Worm (Caenorhabditis elegans) whole organism, L3 larva: ENCODE data around the gene ZK353.2.
A peak's percentile ranks its signal among the peaks of the same experiment; 100 is the strongest.

Source experiments
- R02D3.7 ChIP-seq: fragments of 150-350 bp; optimal IDR thresholded peaks from 2 replicates; lab custom pipeline; 2014; ENCODE audit warnings: missing biosample characterization, missing genetic modification characterization
- aly-2 ChIP-seq: fragments of 150-350 bp; optimal IDR thresholded peaks from 2 replicates; lab custom pipeline; 2014; ENCODE audit warnings: missing biosample characterization, missing genetic modification characterization
- ama-1 ChIP-seq: fragments of 150-350 bp; optimal IDR thresholded peaks from 2 replicates; lab custom pipeline; 2018
- ceh-16 ChIP-seq: sonication (generic microtip); optimal IDR thresholded peaks from 2 replicates; lab custom pipeline; 2017; ENCODE audit warnings: missing biosample characterization, missing genetic modification characterization
- ceh-28 ChIP-seq: fragments of 150-350 bp; optimal IDR thresholded peaks from 2 replicates; lab custom pipeline; 2014; ENCODE audit warnings: missing biosample characterization, missing genetic modification reagents, missing genetic modification characterization
- ceh-9 ChIP-seq: sonication (generic microtip); optimal IDR thresholded peaks from 2 replicates; lab custom pipeline; 2018; ENCODE audit warnings: missing biosample characterization, missing genetic modification characterization
- daf-12 ChIP-seq: fragments of 150-350 bp; optimal IDR thresholded peaks from 2 replicates; lab custom pipeline; 2014; ENCODE audit warnings: missing biosample characterization, missing genetic modification reagents, missing genetic modification characterization
- egl-27 ChIP-seq: sonication (generic microtip); optimal IDR thresholded peaks from 4 replicates; lab custom pipeline; 2017; ENCODE audit warnings: missing biosample characterization, missing genetic modification reagents, missing genetic modification characterization
- egl-5 ChIP-seq: fragments of 150-350 bp; optimal IDR thresholded peaks from 2 replicates; lab custom pipeline; 2017; ENCODE audit warnings: missing biosample characterization, missing genetic modification reagents, missing genetic modification characterization, inconsistent platforms
- elt-1 ChIP-seq: fragments of 150-350 bp; optimal IDR thresholded peaks from 2 replicates; lab custom pipeline; 2014; ENCODE audit warnings: missing biosample characterization, missing genetic modification characterization
- elt-2 ChIP-seq: sonication (generic microtip); optimal IDR thresholded peaks from 2 replicates; lab custom pipeline; 2016; ENCODE audit warnings: missing genetic modification reagents, mild to moderate bottlenecking, missing genetic modification characterization, missing compliant biosample characterization
- elt-3 ChIP-seq, 3 experiments: fragments of 150-350 bp in 1 of 3; sonication (generic microtip) in 2 of 3; optimal IDR thresholded peaks; 2 replicates in 2 of 3; 4 replicates in 1 of 3; lab custom pipeline; 2014 to 2017; ENCODE audit warnings: missing biosample characterization in 3 of 3, missing genetic modification characterization in 3 of 3
- eor-1 ChIP-seq, 2 experiments: fragments of 150-350 bp; optimal IDR thresholded peaks; 2 replicates each; lab custom pipeline; 2014 to 2018; ENCODE audit warnings: missing biosample characterization in 2 of 2, missing genetic modification characterization in 2 of 2
- fkh-10 ChIP-seq: sonication (generic microtip); optimal IDR thresholded peaks from 2 replicates; lab custom pipeline; 2017; ENCODE audit warnings: missing biosample characterization, missing genetic modification reagents, missing genetic modification characterization
- fkh-2 ChIP-seq: fragments of 150-350 bp; optimal IDR thresholded peaks from 2 replicates; lab custom pipeline; 2014; ENCODE audit warnings: missing biosample characterization, missing genetic modification reagents, missing genetic modification characterization
- fos-1 ChIP-seq: fragments of 150-350 bp; optimal IDR thresholded peaks from 2 replicates; lab custom pipeline; 2014; ENCODE audit warnings: missing biosample characterization, missing genetic modification characterization
- hmg-11 ChIP-seq: sonication (generic microtip); optimal IDR thresholded peaks from 2 replicates; lab custom pipeline; 2016; ENCODE audit warnings: missing genetic modification characterization, missing compliant biosample characterization
- jun-1 ChIP-seq: fragments of 150-350 bp; optimal IDR thresholded peaks from 2 replicates; lab custom pipeline; 2014; ENCODE audit warnings: missing biosample characterization, missing genetic modification reagents, missing genetic modification characterization
- lin-15B ChIP-seq: fragments of 150-350 bp; optimal IDR thresholded peaks from 2 replicates; lab custom pipeline; 2014; ENCODE audit warnings: missing biosample characterization, missing genetic modification characterization
- lin-39 ChIP-seq: fragments of 150-350 bp; optimal IDR thresholded peaks from 2 replicates; lab custom pipeline; 2018; ENCODE audit warnings: missing biosample characterization, missing genetic modification reagents, missing genetic modification characterization
- lsy-12 ChIP-seq: sonication (generic microtip); optimal IDR thresholded peaks from 2 replicates; lab custom pipeline; 2016; ENCODE audit warnings: mild to moderate bottlenecking, missing genetic modification characterization, missing compliant biosample characterization
- mdl-1 ChIP-seq: fragments of 150-350 bp; optimal IDR thresholded peaks from 2 replicates; lab custom pipeline; 2014; ENCODE audit warnings: missing biosample characterization, missing genetic modification characterization
- nfya-1 ChIP-seq: sonication (generic microtip); optimal IDR thresholded peaks from 2 replicates; lab custom pipeline; 2017; ENCODE audit warnings: missing genetic modification characterization, mild to moderate bottlenecking, missing compliant biosample characterization, antibody characterized with exemption, moderate library complexity; ENCODE audit not compliant: insufficient read depth
- nhr-11 ChIP-seq: fragments of 150-350 bp; optimal IDR thresholded peaks from 2 replicates; lab custom pipeline; 2014; ENCODE audit warnings: missing biosample characterization, missing genetic modification characterization
- nhr-12 ChIP-seq: fragments of 150-350 bp; optimal IDR thresholded peaks from 2 replicates; lab custom pipeline; 2014; ENCODE audit warnings: missing biosample characterization, missing genetic modification characterization
- nhr-23 ChIP-seq: fragments of 150-350 bp; optimal IDR thresholded peaks from 2 replicates; lab custom pipeline; 2014; ENCODE audit warnings: missing biosample characterization, missing genetic modification reagents, missing genetic modification characterization
- nhr-237 ChIP-seq: fragments of 150-350 bp; optimal IDR thresholded peaks from 2 replicates; lab custom pipeline; 2014; ENCODE audit warnings: missing biosample characterization, missing genetic modification characterization
- nhr-25 ChIP-seq: sonication (generic microtip); optimal IDR thresholded peaks from 2 replicates; lab custom pipeline; 2017; ENCODE audit warnings: missing biosample characterization, missing genetic modification characterization
- nhr-28 ChIP-seq: fragments of 150-350 bp; optimal IDR thresholded peaks from 2 replicates; lab custom pipeline; 2014; ENCODE audit warnings: missing biosample characterization, missing genetic modification characterization
- nhr-43 ChIP-seq: sonication (generic microtip); optimal IDR thresholded peaks from 2 replicates; lab custom pipeline; 2016; ENCODE audit warnings: mild to moderate bottlenecking, missing genetic modification characterization, missing compliant biosample characterization; ENCODE audit not compliant: poor library complexity, severe bottlenecking
- nhr-76 ChIP-seq: fragments of 150-350 bp; sonication (generic microtip); optimal IDR thresholded peaks from 5 replicates; lab custom pipeline; 2014; ENCODE audit warnings: missing biosample characterization, missing genetic modification characterization
- pha-4 ChIP-seq: fragments of 150-350 bp; optimal IDR thresholded peaks from 2 replicates; lab custom pipeline; 2014; ENCODE audit warnings: missing biosample characterization, missing genetic modification reagents, missing genetic modification characterization
- pqm-1 ChIP-seq: fragments of 150-350 bp; optimal IDR thresholded peaks from 2 replicates; lab custom pipeline; 2017; ENCODE audit warnings: missing biosample characterization, missing genetic modification characterization, inconsistent platforms
- skn-1 ChIP-seq: fragments of 150-350 bp; optimal IDR thresholded peaks from 2 replicates; lab custom pipeline; 2014; ENCODE audit warnings: missing biosample characterization, missing genetic modification characterization
- snpc-4 ChIP-seq: fragments of 150-350 bp; optimal IDR thresholded peaks from 2 replicates; lab custom pipeline; 2014; ENCODE audit warnings: missing biosample characterization, missing genetic modification characterization
- tbx-2 ChIP-seq: sonication (generic microtip); optimal IDR thresholded peaks from 2 replicates; lab custom pipeline; 2016; ENCODE audit warnings: mild to moderate bottlenecking, missing genetic modification characterization, missing compliant biosample characterization
- unc-39 ChIP-seq: sonication (generic microtip); optimal IDR thresholded peaks from 4 replicates; lab custom pipeline; 2017; ENCODE audit warnings: missing biosample characterization, missing genetic modification characterization
- unc-62 ChIP-seq: fragments of 150-350 bp; sonication (generic microtip); optimal IDR thresholded peaks from 4 replicates; lab custom pipeline; 2014; ENCODE audit warnings: missing biosample characterization, missing genetic modification reagents, missing genetic modification characterization
- ztf-4 ChIP-seq: fragments of 150-350 bp; optimal IDR thresholded peaks from 2 replicates; lab custom pipeline; 2014; ENCODE audit warnings: missing biosample characterization, missing genetic modification characterization

ZK353.2 gene

DNA sequence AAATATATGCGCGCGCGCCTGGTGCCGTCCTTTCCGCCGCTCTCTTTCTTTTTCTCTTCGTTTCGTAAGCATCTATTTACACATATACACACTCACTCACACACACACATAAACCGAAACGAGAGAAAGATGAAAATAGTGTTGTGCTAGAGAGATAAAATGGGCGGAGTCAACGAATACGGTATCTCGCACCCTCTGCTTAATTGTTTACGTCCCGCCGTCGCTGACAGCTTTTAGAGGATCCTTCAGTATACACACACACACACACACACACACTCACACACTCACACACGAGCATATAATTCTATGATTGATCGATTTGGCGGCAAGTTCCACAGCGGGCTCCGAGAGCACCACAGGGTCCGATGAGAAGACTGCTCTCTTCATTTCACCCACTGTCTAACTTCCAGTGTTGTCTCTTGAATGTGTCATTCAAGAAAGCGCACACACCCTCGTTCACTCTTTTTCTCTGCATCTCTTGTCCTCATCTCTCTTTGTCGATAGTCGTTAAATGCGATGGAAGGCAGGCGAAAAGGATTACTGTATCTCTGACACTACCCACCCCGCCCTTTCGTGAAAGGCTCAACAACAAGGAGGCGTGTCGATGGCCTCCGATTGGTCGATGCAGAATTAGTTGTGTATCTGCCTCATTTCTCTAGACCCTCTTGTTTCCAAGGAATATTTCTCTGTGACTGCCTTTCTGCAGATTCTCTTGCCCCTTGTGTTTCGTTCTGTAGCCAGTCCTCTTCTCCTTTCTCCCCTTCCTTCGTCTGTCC lies 18.9 kb downstream of the ZK353.2 start (continued):
- no peak for TF ChIP-seq nhr-237

DNA sequence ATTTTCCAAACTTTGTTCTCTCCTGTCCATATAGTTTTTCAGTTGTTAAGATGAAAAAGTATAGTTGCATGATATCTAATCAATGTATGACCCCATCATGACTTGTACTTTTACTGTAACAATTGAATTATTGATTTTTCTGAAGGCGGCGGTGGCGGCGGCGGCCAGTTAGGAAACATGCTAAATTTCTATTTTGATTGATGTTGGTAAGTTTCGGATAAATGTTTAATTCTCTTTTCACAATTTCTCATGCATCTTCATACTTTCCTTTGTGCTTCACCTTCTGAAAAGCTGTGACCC lies 19.4 kb downstream of the ZK353.2 start, which contains the start of gene sor-1:
Gene sor-1 (plus strand): TSS at position 201 of the 300 bp plus-strand sequence.
- no peak for TF ChIP-seq mdl-1 (tag; lab: Kevin White, UChicago)
- no peak for TF ChIP-seq daf-12
- no peak for TF ChIP-seq ceh-28
- no peak for TF ChIP-seq egl-27
- TF ChIP-seq ama-1 (lab: Kevin White, UChicago), result peak; percentile 12
- no peak for TF ChIP-seq fkh-10

DNA sequence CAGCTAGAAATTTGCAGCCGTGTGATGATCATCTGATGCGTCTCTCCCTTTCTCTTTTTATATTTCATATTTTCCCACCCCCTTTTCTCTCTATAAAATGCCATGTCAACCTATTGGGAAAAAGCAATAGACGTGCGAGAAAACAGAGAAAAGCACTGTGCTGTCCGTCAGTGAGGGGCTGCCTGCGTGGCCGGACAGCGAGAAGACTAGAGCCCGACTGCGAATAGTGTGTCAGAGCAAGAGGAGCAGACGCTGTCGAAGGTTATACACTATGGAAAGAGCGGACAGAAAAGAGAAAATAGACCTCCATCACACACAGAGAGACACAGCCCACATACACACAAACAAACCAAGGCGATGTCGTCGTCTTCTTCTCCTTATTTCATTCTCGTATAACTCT lies 26.6 kb downstream of the ZK353.2 start:
- peak; percentile 49 for TF ChIP-seq ama-1 (lab: Kevin White, UChicago)
- peak; percentile 49 for TF ChIP-seq nhr-43 (tag; lab: Kevin White, UChicago)
- peak; percentile 1 for TF ChIP-seq R02D3.7 (tag; lab: Kevin White, UChicago)
- peak; percentile 80 for TF ChIP-seq snpc-4 (tag; lab: Kevin White, UChicago)
- TF ChIP-seq lsy-12 (tag; lab: Kevin White, UChicago), result peak; percentile 69
- peak; percentile 83 for TF ChIP-seq skn-1 (tag; lab: Kevin White, UChicago)
- peak; percentile 22 for TF ChIP-seq nhr-11 (tag; lab: Kevin White, UChicago)
- TF ChIP-seq eor-1 (tag; optimal IDR thresholded peaks at IDR 0.05; lab: Kevin White, UChicago), result no peak
- TF ChIP-seq nhr-28 (tag; lab: Kevin White, UChicago), result no peak
- TF ChIP-seq ceh-16 (tag; lab: Kevin White, UChicago), result no peak
- TF ChIP-seq elt-1 (tag; lab: Kevin White, UChicago), result peak; percentile 3
- peak; percentile 97 for TF ChIP-seq hmg-11 (tag; lab: Kevin White, UChicago)
- no peak for TF ChIP-seq mdl-1 (tag; lab: Kevin White, UChicago)
- TF ChIP-seq nhr-237, result no peak
- TF ChIP-seq fos-1 (tag; lab: Kevin White, UChicago), result no peak
- peak; percentile 9 for TF ChIP-seq nhr-23 (tag; lab: Kevin White, UChicago)
- peak; percentile 18 for TF ChIP-seq ceh-28
- TF ChIP-seq unc-62 (GFP tag; lab: Kevin White, UChicago), result no peak
- peak; percentile 42 for TF ChIP-seq lin-39 (tag; lab: Kevin White, UChicago)
- TF ChIP-seq elt-3 (tag; optimal IDR thresholded peaks at IDR 0.05; lab: Kevin White, UChicago), result no peak
- TF ChIP-seq nhr-12, result no peak
- TF ChIP-seq ztf-4 (tag; lab: Kevin White, UChicago), result no peak
- no peak for TF ChIP-seq nhr-76 (tag; lab: Kevin White, UChicago)
- peak; percentile 74 for TF ChIP-seq elt-2 (tag; lab: Kevin White, UChicago)
- no peak for TF ChIP-seq aly-2 (tag; lab: Kevin White, UChicago)
- TF ChIP-seq pha-4 (tag; lab: Kevin White, UChicago), result peak; percentile 67
- no peak for TF ChIP-seq daf-12
- TF ChIP-seq nhr-25 (tag; lab: Kevin White, UChicago), result peak; percentile 52
- no peak for TF ChIP-seq fkh-10
- no peak for TF ChIP-seq unc-39 (tag; lab: Kevin White, UChicago)
- peak; percentile 22 for TF ChIP-seq lin-15B (tag; lab: Kevin White, UChicago)
- peak; percentile 81 for TF ChIP-seq jun-1 (tag; lab: Kevin White, UChicago)
- no peak for TF ChIP-seq fkh-2 (tag; lab: Kevin White, UChicago)
- TF ChIP-seq tbx-2, result peak; percentile 30
- TF ChIP-seq egl-5 (tag; lab: Kevin White, UChicago), result no peak
- TF ChIP-seq nfya-1 (tag; lab: Kevin White, UChicago), result peak; percentile 98
- no peak for TF ChIP-seq ceh-9 (tag; lab: Kevin White, UChicago)
- peak; percentile 74 for TF ChIP-seq pqm-1
- no peak for TF ChIP-seq egl-27
